Fruit fly (Drosophila melanogaster) whole organism, adult: ENCODE measurements around the gene Kr-h1.

ENCODE experiments used
- CG11617 ChIP-seq: fragments of 200-800 bp; sonication (Bioruptor generic); optimal IDR thresholded peaks from 2 replicates; lab custom pipeline; 2017; ENCODE audit warnings: mild to moderate bottlenecking, missing biosample characterization, missing genetic modification reagents, missing genetic modification characterization
- CG14711 ChIP-seq: fragments of 200-800 bp; sonication (Bioruptor generic); optimal IDR thresholded peaks from 2 replicates; lab custom pipeline; 2018; ENCODE audit warnings: missing biosample characterization, mild to moderate bottlenecking, missing genetic modification characterization, moderate library complexity
- CG7045 ChIP-seq: fragments of 200-800 bp; sonication (Bioruptor generic); optimal IDR thresholded peaks from 2 replicates; lab custom pipeline; 2017; ENCODE audit warnings: missing biosample characterization, mild to moderate bottlenecking, missing genetic modification characterization
- CG7101 ChIP-seq: fragments of 200-800 bp; sonication (Bioruptor generic); optimal IDR thresholded peaks from 2 replicates; lab custom pipeline; 2018; ENCODE audit warnings: missing biosample characterization, mild to moderate bottlenecking, missing genetic modification characterization, moderate library complexity
- Clk ChIP-seq: fragments of 200-800 bp; sonication (Bioruptor generic); optimal IDR thresholded peaks from 2 replicates; lab custom pipeline; 2017; ENCODE audit warnings: missing biosample characterization, missing genetic modification characterization
- Crg-1 ChIP-seq: fragments of 200-800 bp; sonication (Bioruptor generic); optimal IDR thresholded peaks from 2 replicates; lab custom pipeline; 2016; ENCODE audit warnings: missing biosample characterization, missing genetic modification characterization
- bab1 ChIP-seq: fragments of 200-800 bp; sonication (Bioruptor generic); optimal IDR thresholded peaks from 3 replicates; lab custom pipeline; 2019; ENCODE audit warnings: missing biosample characterization, mild to moderate bottlenecking, missing genetic modification characterization, moderate library complexity
- cic ChIP-seq: fragments of 200-800 bp; sonication (Bioruptor generic); optimal IDR thresholded peaks from 2 replicates; lab custom pipeline; 2017; ENCODE audit warnings: missing biosample characterization, mild to moderate bottlenecking, missing genetic modification characterization, moderate library complexity
- cnc ChIP-seq, 2 experiments: fragments of >200 bp; optimal IDR thresholded peaks; 2 replicates each; lab custom pipeline; 2017
- kay ChIP-seq: fragments of 200-800 bp; sonication (Bioruptor generic); peaks from one replicate; lab custom pipeline; 2016; ENCODE audit warnings: missing biosample characterization, missing genetic modification characterization, borderline replicate concordance
- ovo ChIP-seq: fragments of 200-800 bp; sonication (Bioruptor generic); optimal IDR thresholded peaks from 2 replicates; lab custom pipeline; 2016; ENCODE audit warnings: missing biosample characterization, missing genetic modification characterization
- tj ChIP-seq: fragments of 200-800 bp; sonication (Bioruptor generic); optimal IDR thresholded peaks from 3 replicates; lab custom pipeline; 2017; ENCODE audit warnings: missing biosample characterization, mild to moderate bottlenecking, missing genetic modification characterization, moderate library complexity
- toe ChIP-seq: fragments of 200-800 bp; sonication (Bioruptor generic); optimal IDR thresholded peaks from 2 replicates; lab custom pipeline; 2016; ENCODE audit warnings: missing biosample characterization, missing genetic modification characterization

dm6 chr2L:6077632-6078031, 4.8 kb upstream of the Kr-h1 start:
- TF ChIP-seq bab1 (GFP tag; lab: Kevin White, UChicago) (no peak), cic (GFP tag; lab: Kevin White, UChicago) (no peak), CG11617 (GFP tag; lab: Kevin White, UChicago) (no peak), tj (no peak), toe (GFP tag; lab: Kevin White, UChicago) (no peak), cnc (optimal IDR thresholded peaks at IDR 0.05; lab: Kevin White, UChicago) (no peak), kay (GFP tag; lab: Kevin White, UChicago) (peak; percentile 98), Clk (GFP tag; lab: Kevin White, UChicago) (no peak), Crg-1 (GFP tag; lab: Kevin White, UChicago) (no peak), CG7045 (GFP tag; lab: Kevin White, UChicago) (no peak), ovo (GFP tag; lab: Kevin White, UChicago) (no peak), CG14711 (tag; lab: Kevin White, UChicago) (no peak), CG7101 (tag; lab: Kevin White, UChicago) (no peak)
